Fruit fly (Drosophila melanogaster) whole organism, embryonic: Measurements from ENCODE around the gene CG4382.

Experiments
- Abd-B ChIP-seq: fragments of 200-800 bp; sonication (Bioruptor generic); optimal IDR thresholded peaks from 2 replicates; lab custom pipeline; 2018; ENCODE audit warnings: missing biosample characterization, mild to moderate bottlenecking, missing genetic modification characterization, moderate library complexity
- CG10267 ChIP-seq: fragments of 200-800 bp; sonication (Bioruptor generic); optimal IDR thresholded peaks from 2 replicates; lab custom pipeline; 2018; ENCODE audit warnings: missing biosample characterization, mild to moderate bottlenecking, missing genetic modification characterization, moderate library complexity
- CG10654 ChIP-seq: fragments of 200-800 bp; sonication (Bioruptor generic); optimal IDR thresholded peaks from 2 replicates; lab custom pipeline; 2016; ENCODE audit warnings: missing biosample characterization, missing genetic modification characterization
- CG12391 ChIP-seq: fragments of 200-800 bp; sonication (Bioruptor generic); optimal IDR thresholded peaks from 3 replicates; lab custom pipeline; 2018; ENCODE audit warnings: missing biosample characterization, mild to moderate bottlenecking, missing genetic modification characterization, moderate library complexity
- CG14667 ChIP-seq: fragments of 200-800 bp; sonication (Bioruptor generic); IDR thresholded peaks from 2 replicates; pipeline ENCODE4 v1.3.6; 2022; ENCODE audit warnings: missing biosample characterization, missing genetic modification characterization
- CG1603 ChIP-seq: fragments of 200-800 bp; sonication (Bioruptor generic); optimal IDR thresholded peaks from 2 replicates; lab custom pipeline; 2019; ENCODE audit warnings: missing biosample characterization, mild to moderate bottlenecking, missing genetic modification characterization, moderate library complexity
- CG18011 ChIP-seq: fragments of 200-800 bp; sonication (Bioruptor generic); optimal IDR thresholded peaks from 2 replicates; lab custom pipeline; 2017; ENCODE audit warnings: missing biosample characterization, missing genetic modification characterization, mild to moderate bottlenecking, moderate library complexity, missing genotype
- CG2712 ChIP-seq: fragments of 200-800 bp; optimal IDR thresholded peaks from 3 replicates; lab custom pipeline; 2019; ENCODE audit warnings: missing biosample characterization, mild to moderate bottlenecking, missing genetic modification characterization, moderate library complexity
- CG31224 ChIP-seq: fragments of 200-800 bp; sonication (Bioruptor generic); IDR thresholded peaks from 2 replicates; pipeline ENCODE4 v1.3.6; 2022; ENCODE audit warnings: missing biosample characterization, missing genetic modification characterization
- CG42726 ChIP-seq: fragments of 200-800 bp; sonication (Bioruptor generic); IDR thresholded peaks from 2 replicates; pipeline ENCODE4 v1.3.6; 2022; ENCODE audit warnings: missing biosample characterization, missing genetic modification characterization; ENCODE audit not compliant: partially characterized antibody
- CG4282 ChIP-seq: fragments of 200-800 bp; sonication (Bioruptor generic); optimal IDR thresholded peaks from 2 replicates; lab custom pipeline; 2016; ENCODE audit warnings: missing biosample characterization, missing genetic modification characterization
- CG4404 ChIP-seq: fragments of 200-800 bp; sonication (Bioruptor generic); IDR thresholded peaks from 2 replicates; pipeline ENCODE4 v1.3.6; 2022; ENCODE audit warnings: missing biosample characterization, missing genetic modification characterization
- CG4820 ChIP-seq: fragments of 200-800 bp; sonication (Bioruptor generic); optimal IDR thresholded peaks from 3 replicates; lab custom pipeline; 2016; ENCODE audit warnings: missing biosample characterization, missing genetic modification characterization
- CG6175 ChIP-seq: fragments of 200-800 bp; sonication (Bioruptor generic); IDR thresholded peaks from 3 replicates; pipeline ENCODE4 v1.3.6; 2022; ENCODE audit warnings: missing biosample characterization, missing genetic modification characterization
- CG6272 ChIP-seq: fragments of 200-800 bp; sonication (Bioruptor generic); IDR thresholded peaks from 2 replicates; pipeline ENCODE4 v1.3.6; 2022; ENCODE audit warnings: missing biosample characterization, missing genetic modification characterization
- CG6689 ChIP-seq: fragments of 200-800 bp; sonication (Bioruptor generic); IDR thresholded peaks from 2 replicates; pipeline ENCODE4 v1.3.6; 2022; ENCODE audit warnings: missing biosample characterization, missing genetic modification characterization
- CG6854 ChIP-seq: fragments of 200-800 bp; sonication (Bioruptor generic); optimal IDR thresholded peaks from 3 replicates; lab custom pipeline; 2017; ENCODE audit warnings: missing biosample characterization, mild to moderate bottlenecking, missing genetic modification characterization
- CG7271 ChIP-seq: fragments of 200-800 bp; sonication (Bioruptor generic); optimal IDR thresholded peaks from 2 replicates; lab custom pipeline; 2018; ENCODE audit warnings: missing biosample characterization, mild to moderate bottlenecking, missing genetic modification characterization, moderate library complexity
- CG7372 ChIP-seq: fragments of 200-800 bp; sonication (Bioruptor generic); IDR thresholded peaks from 2 replicates; pipeline ENCODE4 v1.3.6; 2022; ENCODE audit warnings: missing biosample characterization, missing genetic modification characterization
- CG7963 ChIP-seq: fragments of 200-800 bp; sonication (Bioruptor generic); IDR thresholded peaks from 3 replicates; pipeline ENCODE4 v1.3.6; 2022; ENCODE audit warnings: missing biosample characterization, missing genetic modification characterization; ENCODE audit not compliant: partially characterized antibody
- CG9797 ChIP-seq: fragments of 200-800 bp; sonication (Bioruptor generic); optimal IDR thresholded peaks from 3 replicates; lab custom pipeline; 2018; ENCODE audit warnings: missing biosample characterization, mild to moderate bottlenecking, missing genetic modification characterization
- CG9876 ChIP-seq: fragments of 200-800 bp; sonication (Bioruptor generic); optimal IDR thresholded peaks from 2 replicates; lab custom pipeline; 2016; ENCODE audit warnings: missing biosample characterization, missing genetic modification characterization
- CG9932 ChIP-seq: fragments of 200-800 bp; sonication (Bioruptor generic); IDR thresholded peaks from 2 replicates; pipeline ENCODE4 v1.3.6; 2022; ENCODE audit warnings: missing biosample characterization, missing genetic modification characterization
- Dip3 ChIP-seq: fragments of 200-800 bp; sonication (Bioruptor generic); optimal IDR thresholded peaks from 3 replicates; lab custom pipeline; 2016; ENCODE audit warnings: missing biosample characterization, missing genetic modification characterization
- Drgx ChIP-seq: fragments of 200-800 bp; sonication (Bioruptor generic); IDR thresholded peaks from 2 replicates; pipeline ENCODE4 v1.3.6; 2022; ENCODE audit warnings: missing biosample characterization, missing genetic modification characterization
- HLH4C ChIP-seq: fragments of 200-800 bp; sonication (Bioruptor generic); IDR thresholded peaks from 3 replicates; pipeline ENCODE4 v1.3.6; 2022; ENCODE audit warnings: missing biosample characterization, missing genetic modification characterization; ENCODE audit not compliant: partially characterized antibody
- Hr51 ChIP-seq, 2 experiments: fragments of 200-800 bp; sonication (Bioruptor generic); optimal IDR thresholded peaks; 2 replicates in 1 of 2; 3 replicates in 1 of 2; lab custom pipeline; 2016 to 2018; ENCODE audit warnings: missing biosample characterization in 2 of 2, missing genetic modification characterization in 2 of 2, mild to moderate bottlenecking in 1 of 2, moderate library complexity in 1 of 2
- Hsf ChIP-seq: fragments of 200-800 bp; sonication (Bioruptor generic); optimal IDR thresholded peaks from 3 replicates; lab custom pipeline; 2016; ENCODE audit warnings: missing biosample characterization, missing genetic modification characterization
- Jarid2 ChIP-seq: fragments of 200-800 bp; sonication (Bioruptor generic); optimal IDR thresholded peaks from 3 replicates; lab custom pipeline; 2017; ENCODE audit warnings: mild to moderate bottlenecking, missing biosample characterization, missing genetic modification reagents, missing genetic modification characterization
- Med ChIP-seq: fragments of 200-800 bp; sonication (Bioruptor generic); peaks from one replicate; lab custom pipeline; 2016; ENCODE audit warnings: missing biosample characterization, missing genetic modification characterization, mild to moderate bottlenecking, inconsistent platforms, moderate library complexity
- NC2β ChIP-seq: fragments of 200-800 bp; sonication (Bioruptor generic); optimal IDR thresholded peaks from 2 replicates; lab custom pipeline; 2016; ENCODE audit warnings: missing biosample characterization, missing genetic modification characterization
- Nf-YB ChIP-seq: fragments of 200-800 bp; sonication (Bioruptor generic); optimal IDR thresholded peaks from 3 replicates; lab custom pipeline; 2019; ENCODE audit warnings: missing biosample characterization, mild to moderate bottlenecking, missing genetic modification characterization, moderate library complexity
- Oaz ChIP-seq: fragments of 200-800 bp; sonication (Bioruptor generic); IDR thresholded peaks from 2 replicates; pipeline ENCODE4 v1.3.6; 2022; ENCODE audit warnings: missing biosample characterization, missing genetic modification characterization
- Rx ChIP-seq: fragments of 200-800 bp; sonication (Bioruptor generic); IDR thresholded peaks from 2 replicates; pipeline ENCODE4 v1.3.6; 2022; ENCODE audit warnings: missing biosample characterization, missing genetic modification characterization
- Usf ChIP-seq: fragments of 200-800 bp; sonication (Bioruptor generic); optimal IDR thresholded peaks from 2 replicates; lab custom pipeline; 2017; ENCODE audit warnings: missing genotype, missing biosample characterization, missing genetic modification characterization
- al ChIP-seq: fragments of 200-800 bp; sonication (Bioruptor generic); IDR thresholded peaks from 2 replicates; pipeline ENCODE4 v1.3.6; 2022; ENCODE audit warnings: missing biosample characterization, missing genetic modification characterization
- ase ChIP-seq: fragments of 200-800 bp; sonication (Bioruptor generic); IDR thresholded peaks from 3 replicates; pipeline ENCODE4 v1.3.6; 2022; ENCODE audit warnings: missing biosample characterization, missing genetic modification characterization
- croc ChIP-seq: fragments of 200-800 bp; sonication (Bioruptor generic); conservative IDR thresholded peaks from 3 replicates; pipeline ENCODE4 v1.3.6; 2022; ENCODE audit warnings: missing biosample characterization, missing genetic modification characterization
- hb ChIP-seq: fragments of 200-800 bp; sonication (Bioruptor generic); IDR thresholded peaks from 3 replicates; pipeline ENCODE4 v1.3.6; 2022; ENCODE audit warnings: missing biosample characterization, missing genetic modification characterization; ENCODE audit not compliant: partially characterized antibody
- lab ChIP-seq: fragments of 200-800 bp; sonication (Bioruptor generic); optimal IDR thresholded peaks from 3 replicates; lab custom pipeline; 2017; ENCODE audit warnings: missing biosample characterization, missing genetic modification characterization, mild to moderate bottlenecking, moderate library complexity, missing genetic modification reagents
- maf-S ChIP-seq: fragments of 200-800 bp; sonication (Bioruptor generic); optimal IDR thresholded peaks from 2 replicates; lab custom pipeline; 2016; ENCODE audit warnings: missing biosample characterization, missing genetic modification characterization
- nau ChIP-seq: fragments of 200-800 bp; sonication (Bioruptor generic); optimal IDR thresholded peaks from 3 replicates; lab custom pipeline; 2017; ENCODE audit warnings: missing biosample characterization, mild to moderate bottlenecking, missing genetic modification characterization, missing genetic modification reagents
- repo ChIP-seq: fragments of 200-800 bp; sonication (Bioruptor generic); optimal IDR thresholded peaks from 2 replicates; lab custom pipeline; 2016; ENCODE audit warnings: missing biosample characterization, missing genetic modification characterization
- sim ChIP-seq: fragments of 200-800 bp; sonication (Bioruptor generic); IDR thresholded peaks from 2 replicates; pipeline ENCODE4 v1.3.6; 2022; ENCODE audit warnings: missing biosample characterization, missing genetic modification characterization
- sna ChIP-seq: fragments of 200-800 bp; sonication (Bioruptor generic); IDR thresholded peaks from 2 replicates; pipeline ENCODE4 v1.3.6; 2022; ENCODE audit warnings: missing biosample characterization, missing genetic modification characterization; ENCODE audit not compliant: partially characterized antibody
- sr ChIP-seq: fragments of 200-800 bp; sonication (Bioruptor generic); IDR thresholded peaks from 3 replicates; pipeline ENCODE4 v1.3.6; 2022; ENCODE audit warnings: missing biosample characterization, missing genetic modification characterization
- tin ChIP-seq: fragments of 200-800 bp; sonication (Bioruptor generic); optimal IDR thresholded peaks from 3 replicates; lab custom pipeline; 2016; ENCODE audit warnings: missing biosample characterization, missing genetic modification characterization
- ttk ChIP-seq: fragments of 200-800 bp; sonication (Bioruptor generic); IDR thresholded peaks from 2 replicates; pipeline ENCODE4 v2.1.2; 2022; ENCODE audit warnings: missing biosample characterization, missing genetic modification characterization
- unc-4 ChIP-seq: fragments of 200-800 bp; sonication (Bioruptor generic); IDR thresholded peaks from 2 replicates; pipeline ENCODE4 v1.3.6; 2022; ENCODE audit warnings: missing biosample characterization, missing genetic modification characterization; ENCODE audit not compliant: partially characterized antibody
- unpg ChIP-seq: fragments of 200-800 bp; sonication (Bioruptor generic); optimal IDR thresholded peaks from 3 replicates; lab custom pipeline; 2018; ENCODE audit warnings: missing biosample characterization, mild to moderate bottlenecking, missing genetic modification characterization, moderate library complexity

The CG4382 gene

dm6 chr2L:9594625-9595300, 5.9 kb downstream of the CG4382 start (continued):
- TF ChIP-seq CG6175 (GFP tag; lab: Robert Waterston, UW) (no peak), nau (GFP tag; lab: Kevin White, UChicago) (no peak), CG6854 (GFP tag; lab: Kevin White, UChicago) (no peak), CG42726 (GFP tag; lab: Robert Waterston, UW) (no peak), lab (GFP tag; lab: Kevin White, UChicago) (peak; percentile 9), ttk (GFP tag; lab: Robert Waterston, UW) (no peak), Med (GFP tag; lab: Kevin White, UChicago) (no peak), Dip3 (no peak), ase (GFP tag; lab: Robert Waterston, UW) (no peak), al (GFP tag; lab: Robert Waterston, UW) (no peak), sr (GFP tag; lab: Robert Waterston, UW) (no peak), CG2712 (tag; lab: Kevin White, UChicago) (peak; percentile 85), Hr51 (GFP tag; optimal IDR thresholded peaks at IDR 0.05; lab: Kevin White, UChicago) (peak in 1 of 2 experiments; percentile 20), Abd-B (GFP tag; lab: Kevin White, UChicago) (peak; percentile 5), Hsf (GFP tag; lab: Kevin White, UChicago) (peak; percentile 18), unc-4 (GFP tag; lab: Robert Waterston, UW) (no peak), CG1603 (tag; lab: Kevin White, UChicago) (peak; percentile 11), CG9932 (no peak), Rx (GFP tag; lab: Robert Waterston, UW) (no peak), Usf (GFP tag; lab: Kevin White, UChicago) (no peak), CG4282 (no peak), Nf-YB (GFP tag; lab: Kevin White, UChicago) (peak; percentile 6), CG7372 (GFP tag; lab: Robert Waterston, UW) (no peak), Jarid2 (GFP tag; lab: Kevin White, UChicago) (no peak), CG12391 (tag; lab: Kevin White, UChicago) (peak; percentile 61), hb (GFP tag; lab: Robert Waterston, UW) (no peak), NC2β (GFP tag; lab: Kevin White, UChicago) (no peak), croc (GFP tag; lab: Robert Waterston, UW) (peak; percentile 65), CG6689 (GFP tag; lab: Robert Waterston, UW) (peak; percentile 74), repo (GFP tag; lab: Kevin White, UChicago) (no peak), sim (peak; percentile 48; the same call in 1 of the 2 replicates), maf-S (GFP tag; lab: Kevin White, UChicago) (no peak), CG31224 (GFP tag; lab: Robert Waterston, UW) (no peak), CG18011 (GFP tag; lab: Kevin White, UChicago) (no peak), CG9797 (GFP tag; lab: Kevin White, UChicago) (no peak), CG4820 (GFP tag; lab: Kevin White, UChicago) (peak; percentile 42), HLH4C (GFP tag; lab: Robert Waterston, UW) (no peak), Drgx (GFP tag; lab: Robert Waterston, UW) (no peak), CG10654 (GFP tag; lab: Kevin White, UChicago) (no peak), unpg (GFP tag; lab: Kevin White, UChicago) (peak; percentile 52), tin (GFP tag; lab: Kevin White, UChicago) (peak; percentile 5), CG7963 (GFP tag; lab: Robert Waterston, UW) (no peak), Oaz (GFP tag; lab: Robert Waterston, UW) (no peak), CG10267 (peak; percentile 77), sna (no peak), CG6272 (GFP tag; lab: Robert Waterston, UW) (peak; percentile 44; the same call in 1 of the 2 replicates), CG9876 (GFP tag; lab: Kevin White, UChicago) (no peak), CG14667 (GFP tag; lab: Robert Waterston, UW) (0 out of 2 replicates have a peak, but pooled peaks have one; percentile 13), CG4404 (peak; percentile 73), CG7271 (tag; lab: Kevin White, UChicago) (no peak)
